Fruit fly (Drosophila melanogaster) whole organism, wandering third instar larva: ENCODE results near the gene CG43938.

Experiments
- HLH106 ChIP-seq: fragments of 200-800 bp; optimal IDR thresholded peaks from 3 replicates; lab custom pipeline; 2019; ENCODE audit warnings: missing biosample characterization, mild to moderate bottlenecking, missing genetic modification characterization, moderate library complexity
- Jra ChIP-seq: sonication (Bioruptor generic); optimal IDR thresholded peaks from 2 replicates; lab custom pipeline; 2016; ENCODE audit warnings: missing biosample characterization, missing genetic modification characterization
- dmrt93B ChIP-seq: fragments of 200-800 bp; sonication (Bioruptor generic); optimal IDR thresholded peaks from 2 replicates; lab custom pipeline; 2018; ENCODE audit warnings: missing biosample characterization, mild to moderate bottlenecking, missing genetic modification characterization
- h ChIP-seq: fragments of 200-800 bp; sonication (Bioruptor generic); optimal IDR thresholded peaks from 3 replicates; lab custom pipeline; 2016; ENCODE audit warnings: missing biosample characterization, mild to moderate bottlenecking, missing genetic modification characterization
- jim ChIP-seq: fragments of 175-275, 200-325 bp; sonication (Bioruptor generic); optimal IDR thresholded peaks from 2 replicates; lab custom pipeline; 2016; ENCODE audit warnings: missing biosample characterization, mild to moderate bottlenecking, missing genetic modification characterization
- psq ChIP-seq: fragments of 200-800 bp; sonication (Bioruptor generic); optimal IDR thresholded peaks from 3 replicates; lab custom pipeline; 2017; ENCODE audit warnings: missing biosample characterization, mild to moderate bottlenecking, missing genetic modification characterization, moderate library complexity
- woc ChIP-seq: sonication (Bioruptor generic); optimal IDR thresholded peaks from 2 replicates; lab custom pipeline; 2016; ENCODE audit warnings: missing biosample characterization, mild to moderate bottlenecking, missing genetic modification characterization

dm6 chr3L:21108454-21108853, 13.0 kb upstream of the CG43938 start:
- TF ChIP-seq HLH106 (tag; lab: Kevin White, UChicago) (peak; percentile 78), psq (GFP tag; lab: Kevin White, UChicago) (peak; percentile 78), dmrt93B (GFP tag; lab: Kevin White, UChicago) (peak; percentile 56), Jra (GFP tag; lab: Kevin White, UChicago) (no peak), jim (GFP tag; lab: Kevin White, UChicago) (no peak), woc (GFP tag; lab: Kevin White, UChicago) (peak; percentile 40), h (GFP tag; lab: Kevin White, UChicago) (peak; percentile 42)
